Worm (Caenorhabditis elegans) whole organism, L4 larva: ENCODE results near the gene vps-18.

ENCODE experiments used
- aha-1 ChIP-seq: fragments of 150-350 bp; peaks from one replicate; lab custom pipeline; 2014; ENCODE audit warnings: missing biosample characterization, missing genetic modification characterization
- attf-4 ChIP-seq: sonication (generic microtip); optimal IDR thresholded peaks from 3 replicates; lab custom pipeline; 2017; ENCODE audit warnings: missing biosample characterization, missing genetic modification characterization
- daf-19 ChIP-seq: fragments of 200-800 bp; sonication (Bioruptor generic); conservative IDR thresholded peaks from 2 replicates; pipeline ENCODE4 v1.3.6; 2022; ENCODE audit warnings: missing genetic modification characterization, missing compliant biosample characterization
- dpl-1 ChIP-seq: fragments of 150-350 bp; optimal IDR thresholded peaks from 2 replicates; lab custom pipeline; 2014; ENCODE audit warnings: missing biosample characterization, missing genetic modification reagents, missing genetic modification characterization
- hmg-1.1 ChIP-seq: fragments of 200-800 bp; sonication (Bioruptor generic); IDR thresholded peaks from 2 replicates; pipeline ENCODE4 v1.3.6; 2022; ENCODE audit warnings: missing genetic modification reagents, missing genetic modification characterization, missing compliant biosample characterization
- nhr-11 ChIP-seq: fragments of 150-350 bp; optimal IDR thresholded peaks from 2 replicates; lab custom pipeline; 2014; ENCODE audit warnings: missing biosample characterization, missing genetic modification characterization
- set-16 ChIP-seq: fragments of 200-800 bp; sonication (Bioruptor generic); IDR thresholded peaks from 2 replicates; pipeline ENCODE4 v1.3.6; 2022; ENCODE audit warnings: missing genetic modification reagents, missing genetic modification characterization, missing compliant biosample characterization
- unc-62 ChIP-seq, 3 experiments: fragments of 150-350 bp in 1 of 3; sonication (generic microtip); optimal IDR thresholded peaks in 2 of 3; peaks in 1 of 3; 1 replicate in 1 of 3; 2 replicates in 2 of 3; lab custom pipeline; 2014 to 2017; ENCODE audit warnings: missing biosample characterization in 3 of 3, missing genetic modification characterization in 3 of 3, missing genetic modification reagents in 3 of 3, missing genotype in 1 of 3

Gene vps-18

ce11 chrII:4516291-4516690, 55.4 kb downstream of the vps-18 start:
- TF ChIP-seq set-16 (no peak), daf-19 (no peak), attf-4 (tag; lab: Kevin White, UChicago) (no peak), hmg-1.1 (GFP tag; lab: Robert Waterston, UW) (no peak), nhr-11 (tag; lab: Kevin White, UChicago) (no peak)

- TF ChIP-seq unc-62 (GFP tag; optimal IDR thresholded peaks at IDR 0.05 in 1 of 2; lab: Kevin White, UChicago) (peak in 1 of 2 experiments; percentile 11), unc-62 (tag; optimal IDR thresholded peaks at IDR 0.05; lab: Kevin White, UChicago) (no peak), dpl-1 (GFP tag; lab: Kevin White, UChicago) (no peak), aha-1 (tag; lab: Kevin White, UChicago) (peak; percentile 14)
These were observed 56.3 kb downstream of the vps-18 start for ce11 chrII:4517254-4517653.
